Fruit fly (Drosophila melanogaster): ENCODE measurements around the gene Erk7.

The Erk7 gene

DNA sequence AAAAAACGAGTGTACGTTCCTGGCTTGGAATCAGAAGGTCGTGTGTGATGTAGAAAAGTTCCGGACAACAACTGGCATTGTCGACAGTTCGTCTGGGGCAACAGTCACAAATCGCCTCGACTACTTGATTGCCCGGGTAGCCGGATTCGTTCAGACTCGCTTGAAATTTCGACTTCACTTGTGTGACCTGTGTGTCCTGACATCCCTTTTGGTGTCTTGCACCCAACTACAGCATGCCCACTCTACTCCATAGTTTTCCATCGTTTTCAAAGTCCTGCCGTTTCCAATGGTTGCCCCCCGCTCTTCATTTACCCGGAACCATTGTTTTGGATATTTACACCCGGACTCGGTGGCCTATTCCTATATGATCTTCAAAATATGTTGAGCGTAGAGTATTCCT lies at the start of gene Erk7:
TSS of gene Erk7 (minus strand) at position 101 of the 400 bp plus-strand sequence.
- TF ChIP-seq eg (GFP tag; IDR thresholded peaks at IDR 0.05) (no peak), CG32006 (GFP tag; optimal IDR thresholded peaks at IDR 0.05) (no peak)

DNA sequence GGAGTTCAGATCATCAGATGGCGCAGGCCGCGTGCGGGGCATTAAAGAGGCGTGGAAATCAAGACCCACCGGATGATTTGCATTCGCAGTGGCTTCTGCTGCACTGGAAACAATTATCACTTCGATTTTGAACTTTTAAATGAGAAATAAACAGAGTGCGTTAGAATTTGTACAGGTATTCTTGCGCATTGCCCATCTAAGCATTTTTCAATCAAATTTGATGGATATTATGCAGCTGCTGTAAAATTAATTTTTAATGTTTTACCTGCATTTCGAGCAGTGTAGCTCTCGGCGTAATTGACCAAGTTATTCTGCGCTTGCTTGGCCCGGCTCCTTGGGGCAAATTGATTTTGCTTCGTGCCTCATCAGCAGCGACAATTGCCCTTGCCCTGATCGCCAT lies 49.6 kb upstream of the Erk7 start:
- TF ChIP-seq topi (GFP tag; optimal IDR thresholded peaks at IDR 0.05), result peak; percentile 25
- TF ChIP-seq Smox (GFP tag; optimal IDR thresholded peaks at IDR 0.05), result peak; percentile 28
- no peak for TF ChIP-seq Gug (GFP tag; IDR thresholded peaks at IDR 0.05)
- peak; percentile 30 for TF ChIP-seq Met (GFP tag; optimal IDR thresholded peaks at IDR 0.05)
- no peak for TF ChIP-seq CG8119 (GFP tag; IDR thresholded peaks at IDR 0.05)
- peak; percentile 10 for TF ChIP-seq pdm3 (GFP tag; optimal IDR thresholded peaks at IDR 0.05)
- no peak for TF ChIP-seq CG3032 (tag; optimal IDR thresholded peaks at IDR 0.05)
- peak; percentile 40 for TF ChIP-seq cyc (GFP tag; optimal IDR thresholded peaks at IDR 0.05)
- TF ChIP-seq svp (GFP tag), result peak; percentile 80
- TF ChIP-seq Hr38 (GFP tag; optimal IDR thresholded peaks at IDR 0.05), result no peak
- peak; percentile 13 for TF ChIP-seq Sox14 (GFP tag; optimal IDR thresholded peaks at IDR 0.05)
- TF ChIP-seq Eip78C (GFP tag), result peak; percentile 72
- no peak for TF ChIP-seq Blimp-1 (GFP tag; optimal IDR thresholded peaks at IDR 0.05)
- TF ChIP-seq Ets96B (tag; optimal IDR thresholded peaks at IDR 0.05), result peak; percentile 18
- no peak for TF ChIP-seq ss (GFP tag; optimal IDR thresholded peaks at IDR 0.05)
- TF ChIP-seq lz (GFP tag; optimal IDR thresholded peaks at IDR 0.05), result peak; percentile 64
- no peak for TF ChIP-seq CG32006 (GFP tag; optimal IDR thresholded peaks at IDR 0.05)
- TF ChIP-seq CG31627 (GFP tag; optimal IDR thresholded peaks at IDR 0.05), result peak; percentile 38
- no peak for TF ChIP-seq CG34406 (GFP tag; optimal IDR thresholded peaks at IDR 0.05)
- TF ChIP-seq CG8632 (GFP tag; optimal IDR thresholded peaks at IDR 0.05), result no peak
- no peak for TF ChIP-seq CG11294 (GFP tag; IDR thresholded peaks at IDR 0.05)
- no peak for TF ChIP-seq dsx (GFP tag; optimal IDR thresholded peaks at IDR 0.05; ENCODE audit: poor library complexity, severe bottlenecking)
- peak; percentile 21 for TF ChIP-seq esn (GFP tag; optimal IDR thresholded peaks at IDR 0.05)
- peak; percentile 9 for TF ChIP-seq CG6808 (GFP tag; optimal IDR thresholded peaks at IDR 0.05)
- TF ChIP-seq CG1621 (tag; optimal IDR thresholded peaks at IDR 0.05), result peak; percentile 6
- TF ChIP-seq Sox102F (GFP tag; optimal IDR thresholded peaks at IDR 0.05), result peak; percentile 14
- TF ChIP-seq Hr39 (GFP tag; optimal IDR thresholded peaks at IDR 0.05), result peak; percentile 44
- TF ChIP-seq vri (GFP tag; optimal IDR thresholded peaks at IDR 0.05), result no peak

dm6 chrX:9309959-9310658 lies 42.6 kb upstream of the Erk7 start:
- TF ChIP-seq cyc (GFP tag; optimal IDR thresholded peaks at IDR 0.05), result no peak
- no peak for TF ChIP-seq CG7368 (GFP tag; optimal IDR thresholded peaks at IDR 0.05)
- TF ChIP-seq CG15336 (GFP tag; IDR thresholded peaks at IDR 0.05), result 0 out of 2 replicates have a peak, but pooled peaks have one; percentile 8
- TF ChIP-seq CG11902 (GFP tag; optimal IDR thresholded peaks at IDR 0.05), result no peak
- TF ChIP-seq spab (GFP tag; optimal IDR thresholded peaks at IDR 0.05), result no peak
- TF ChIP-seq CG3032 (tag; optimal IDR thresholded peaks at IDR 0.05), result no peak
- no peak for TF ChIP-seq CG11762 (GFP tag; optimal IDR thresholded peaks at IDR 0.05; ENCODE audit: insufficient read depth)
- TF ChIP-seq CG6854 (GFP tag; optimal IDR thresholded peaks at IDR 0.05), result no peak
- no peak for TF ChIP-seq CG31627 (GFP tag; optimal IDR thresholded peaks at IDR 0.05)
- TF ChIP-seq CG1621 (tag; optimal IDR thresholded peaks at IDR 0.05), result no peak
- TF ChIP-seq Blimp-1 (GFP tag; optimal IDR thresholded peaks at IDR 0.05), result no peak
- TF ChIP-seq eg (GFP tag; IDR thresholded peaks at IDR 0.05), result no peak
- no peak for TF ChIP-seq Sox14 (GFP tag; optimal IDR thresholded peaks at IDR 0.05)
- peak; percentile 17 for TF ChIP-seq Met (GFP tag; optimal IDR thresholded peaks at IDR 0.05)
- TF ChIP-seq Ets21C (GFP tag; optimal IDR thresholded peaks at IDR 0.05), result no peak
- TF ChIP-seq fd59A (GFP tag; optimal IDR thresholded peaks at IDR 0.05), result no peak
- no peak for TF ChIP-seq Hr39 (GFP tag; optimal IDR thresholded peaks at IDR 0.05)
- no peak for TF ChIP-seq CG6808 (GFP tag; optimal IDR thresholded peaks at IDR 0.05)
- TF ChIP-seq CG9139 (GFP tag; optimal IDR thresholded peaks at IDR 0.05), result no peak
- peak; percentile 7 for TF ChIP-seq Ets96B (tag; optimal IDR thresholded peaks at IDR 0.05)
- TF ChIP-seq acj6 (GFP tag; optimal IDR thresholded peaks at IDR 0.05), result no peak
- TF ChIP-seq CG3919 (GFP tag; optimal IDR thresholded peaks at IDR 0.05), result peak; percentile 4
- TF ChIP-seq CG16779 (tag; optimal IDR thresholded peaks at IDR 0.05), result no peak
- TF ChIP-seq CG10631 (GFP tag; optimal IDR thresholded peaks at IDR 0.05), result peak; percentile 7
- no peak for TF ChIP-seq Gug (GFP tag; IDR thresholded peaks at IDR 0.05)
- TF ChIP-seq Sox15 (GFP tag; optimal IDR thresholded peaks at IDR 0.05), result no peak
- TF ChIP-seq lz (GFP tag; optimal IDR thresholded peaks at IDR 0.05), result peak; percentile 5
- TF ChIP-seq dsx (GFP tag; optimal IDR thresholded peaks at IDR 0.05; ENCODE audit: poor library complexity, severe bottlenecking), result peak; percentile 82
- no peak for TF ChIP-seq Hr38 (GFP tag; optimal IDR thresholded peaks at IDR 0.05)
- peak; percentile 36 for TF ChIP-seq CG32006 (GFP tag; optimal IDR thresholded peaks at IDR 0.05)
- no peak for TF ChIP-seq Eip93F (GFP tag; optimal IDR thresholded peaks at IDR 0.05)
- peak; percentile 15 for TF ChIP-seq topi (GFP tag; optimal IDR thresholded peaks at IDR 0.05)
- no peak for TF ChIP-seq CG8632 (GFP tag; optimal IDR thresholded peaks at IDR 0.05)
- TF ChIP-seq Hr4 (GFP tag; optimal IDR thresholded peaks at IDR 0.05), result no peak
